Fruit fly (Drosophila melanogaster) whole organism, embryonic: ENCODE data around the gene Reck.

Source experiments
- CG11247 ChIP-seq: fragments of 200-800 bp; sonication (Bioruptor generic); IDR thresholded peaks from 2 replicates; pipeline ENCODE4 v1.3.6; 2022; ENCODE audit warnings: missing biosample characterization, missing genetic modification characterization
- CG11398 ChIP-seq: fragments of 200-800 bp; sonication (Bioruptor generic); optimal IDR thresholded peaks from 2 replicates; lab custom pipeline; 2016; ENCODE audit warnings: missing biosample characterization, missing genetic modification characterization
- CG11723 ChIP-seq: fragments of 200-800 bp; sonication (Bioruptor generic); optimal IDR thresholded peaks from 2 replicates; lab custom pipeline; 2017; ENCODE audit warnings: missing biosample characterization, mild to moderate bottlenecking, missing genetic modification characterization
- CG13624 ChIP-seq: fragments of 200-800 bp; sonication (Bioruptor generic); optimal IDR thresholded peaks from 2 replicates; lab custom pipeline; 2016; ENCODE audit warnings: missing biosample characterization, missing genetic modification characterization
- CG13894 ChIP-seq: fragments of 200-800 bp; sonication (Bioruptor generic); optimal IDR thresholded peaks from 3 replicates; lab custom pipeline; 2018; ENCODE audit warnings: missing biosample characterization, mild to moderate bottlenecking, missing genetic modification characterization, moderate library complexity
- CG14860 ChIP-seq: fragments of 200-800 bp; sonication (Bioruptor generic); IDR thresholded peaks from 3 replicates; pipeline ENCODE4 v1.3.6; 2022; ENCODE audit warnings: missing biosample characterization, missing genetic modification characterization; ENCODE audit not compliant: partially characterized antibody
- CG15514 ChIP-seq: fragments of 200-800 bp; sonication (Bioruptor generic); optimal IDR thresholded peaks from 3 replicates; lab custom pipeline; 2017; ENCODE audit warnings: missing biosample characterization, missing genetic modification characterization, mild to moderate bottlenecking, moderate library complexity, missing genetic modification reagents
- CG15696 ChIP-seq: fragments of 200-800 bp; sonication (Bioruptor generic); optimal IDR thresholded peaks from 2 replicates; lab custom pipeline; 2019; ENCODE audit warnings: missing biosample characterization, mild to moderate bottlenecking, missing genetic modification characterization, moderate library complexity
- CG16863 ChIP-seq: fragments of 200-800 bp; sonication (Bioruptor generic); optimal IDR thresholded peaks from 3 replicates; lab custom pipeline; 2016; ENCODE audit warnings: missing biosample characterization, missing genetic modification characterization
- CG18599 ChIP-seq: fragments of 200-800 bp; sonication (Bioruptor generic); optimal IDR thresholded peaks from 3 replicates; lab custom pipeline; 2017; ENCODE audit warnings: missing biosample characterization, missing genetic modification characterization, mild to moderate bottlenecking, moderate library complexity, missing genetic modification reagents
- CG31365 ChIP-seq: fragments of 200-800 bp; sonication (Bioruptor generic); optimal IDR thresholded peaks from 2 replicates; lab custom pipeline; 2018; ENCODE audit warnings: missing biosample characterization, mild to moderate bottlenecking, missing genetic modification characterization
- CG34376 ChIP-seq: fragments of 200-800 bp; sonication (Bioruptor generic); optimal IDR thresholded peaks from 2 replicates; lab custom pipeline; 2018; ENCODE audit warnings: missing biosample characterization, mild to moderate bottlenecking, missing genetic modification characterization
- CG6272 ChIP-seq: fragments of 200-800 bp; sonication (Bioruptor generic); IDR thresholded peaks from 2 replicates; pipeline ENCODE4 v1.3.6; 2022; ENCODE audit warnings: missing biosample characterization, missing genetic modification characterization
- CG7556 ChIP-seq: fragments of 200-800 bp; sonication (Bioruptor generic); optimal IDR thresholded peaks from 2 replicates; lab custom pipeline; 2017; ENCODE audit warnings: missing biosample characterization, mild to moderate bottlenecking, missing genetic modification characterization
- CG7987 ChIP-seq: fragments of 200-800 bp; sonication (Bioruptor generic); optimal IDR thresholded peaks from 2 replicates; lab custom pipeline; 2018; ENCODE audit warnings: missing biosample characterization, mild to moderate bottlenecking, missing genetic modification characterization, moderate library complexity
- CG9609 ChIP-seq: fragments of 200-800 bp; sonication (Bioruptor generic); optimal IDR thresholded peaks from 3 replicates; lab custom pipeline; 2016; ENCODE audit warnings: missing biosample characterization, missing genetic modification characterization
- Deaf1 ChIP-seq: fragments of 200-800 bp; optimal IDR thresholded peaks from 3 replicates; lab custom pipeline; 2019; ENCODE audit warnings: missing biosample characterization, mild to moderate bottlenecking, missing genetic modification characterization, moderate library complexity
- Dfd ChIP-seq, 2 experiments: fragments of >200 bp; optimal IDR thresholded peaks; 2 replicates each; lab custom pipeline; 2017; ENCODE audit warnings: missing biosample characterization in 2 of 2, missing genetic modification characterization in 2 of 2
- Dp ChIP-seq: fragments of 200-800 bp; sonication (Bioruptor generic); optimal IDR thresholded peaks from 2 replicates; lab custom pipeline; 2018; ENCODE audit warnings: missing biosample characterization, mild to moderate bottlenecking, missing genetic modification characterization, moderate library complexity
- Drgx ChIP-seq: fragments of 200-800 bp; sonication (Bioruptor generic); IDR thresholded peaks from 2 replicates; pipeline ENCODE4 v1.3.6; 2022; ENCODE audit warnings: missing biosample characterization, missing genetic modification characterization
- Fer1 ChIP-seq: fragments of 200-800 bp; sonication (Bioruptor generic); optimal IDR thresholded peaks from 2 replicates; lab custom pipeline; 2017; ENCODE audit warnings: missing biosample characterization, mild to moderate bottlenecking, missing genetic modification characterization
- Hand ChIP-seq: fragments of 200-800 bp; sonication (Bioruptor generic); optimal IDR thresholded peaks from 2 replicates; lab custom pipeline; 2017; ENCODE audit warnings: mild to moderate bottlenecking, missing biosample characterization, missing genetic modification reagents, missing genetic modification characterization
- Hr3 ChIP-seq: fragments of 200-800 bp; sonication (Bioruptor generic); optimal IDR thresholded peaks from 3 replicates; lab custom pipeline; 2016; ENCODE audit warnings: missing biosample characterization, missing genetic modification characterization
- Hr78 ChIP-seq, 2 experiments: fragments of 200-800 bp in 1 of 2; fragments of >200 bp in 1 of 2; sonication (Bioruptor generic) in 1 of 2; optimal IDR thresholded peaks; 2 replicates each; lab custom pipeline; 2017 to 2019; ENCODE audit warnings: missing biosample characterization in 2 of 2, missing genetic modification characterization in 2 of 2, mild to moderate bottlenecking in 1 of 2, moderate library complexity in 1 of 2
- Myb ChIP-seq: fragments of 200-800 bp; sonication (Bioruptor generic); optimal IDR thresholded peaks from 2 replicates; lab custom pipeline; 2016; ENCODE audit warnings: missing biosample characterization, missing genetic modification characterization
- Optix ChIP-seq: fragments of 200-800 bp; sonication (Bioruptor generic); IDR thresholded peaks from 3 replicates; pipeline ENCODE4 v1.3.6; 2022; ENCODE audit warnings: missing biosample characterization, missing genetic modification characterization
- Rx ChIP-seq: fragments of 200-800 bp; sonication (Bioruptor generic); IDR thresholded peaks from 2 replicates; pipeline ENCODE4 v1.3.6; 2022; ENCODE audit warnings: missing biosample characterization, missing genetic modification characterization
- Side ChIP-seq: fragments of 200-800 bp; sonication (Bioruptor generic); optimal IDR thresholded peaks from 2 replicates; lab custom pipeline; 2016; ENCODE audit warnings: missing biosample characterization, missing genetic modification characterization
- Sry-β ChIP-seq: fragments of 200-800 bp; sonication (Bioruptor generic); optimal IDR thresholded peaks from 2 replicates; lab custom pipeline; 2018; ENCODE audit warnings: missing biosample characterization, mild to moderate bottlenecking, missing genetic modification characterization, moderate library complexity
- Tbp ChIP-seq: fragments of >200 bp; optimal IDR thresholded peaks from 2 replicates; lab custom pipeline; 2018; ENCODE audit warnings: missing biosample characterization, missing genetic modification characterization
- cg ChIP-seq: fragments of 200-800 bp; sonication (Bioruptor generic); optimal IDR thresholded peaks from 3 replicates; lab custom pipeline; 2019; ENCODE audit warnings: missing biosample characterization, mild to moderate bottlenecking, missing genetic modification characterization, moderate library complexity
- disco-r ChIP-seq: fragments of 200-800 bp; sonication (Bioruptor generic); optimal IDR thresholded peaks from 2 replicates; lab custom pipeline; 2016; ENCODE audit warnings: missing biosample characterization, missing genetic modification characterization
- exex ChIP-seq: fragments of 200-800 bp; sonication (Bioruptor generic); optimal IDR thresholded peaks from 4 replicates; lab custom pipeline; 2018; ENCODE audit warnings: missing biosample characterization, mild to moderate bottlenecking, missing genetic modification characterization, moderate library complexity
- ftz-f1 ChIP-seq: fragments of 200-800 bp; sonication (Bioruptor generic); optimal IDR thresholded peaks from 2 replicates; lab custom pipeline; 2016; ENCODE audit warnings: missing biosample characterization, missing genetic modification characterization
- fu2 ChIP-seq: fragments of 200-800 bp; sonication (Bioruptor generic); optimal IDR thresholded peaks from 2 replicates; lab custom pipeline; 2016; ENCODE audit warnings: missing biosample characterization, missing genetic modification characterization
- gro ChIP-seq: fragments of 200-800 bp; sonication (Bioruptor generic); optimal IDR thresholded peaks from 2 replicates; lab custom pipeline; 2016; ENCODE audit warnings: missing biosample characterization, missing genetic modification characterization
- gsb ChIP-seq: fragments of 200-800 bp; sonication (Bioruptor generic); IDR thresholded peaks from 2 replicates; pipeline ENCODE4 v1.3.6; 2022; ENCODE audit warnings: missing biosample characterization, missing genetic modification characterization
- hth ChIP-seq: fragments of >200 bp; optimal IDR thresholded peaks from 2 replicates; lab custom pipeline; 2017; ENCODE audit warnings: inconsistent platforms
- jing ChIP-seq: fragments of 200-800 bp; sonication (Bioruptor generic); optimal IDR thresholded peaks from 2 replicates; lab custom pipeline; 2018; ENCODE audit warnings: missing biosample characterization, mild to moderate bottlenecking, missing genetic modification characterization
- kni ChIP-seq: fragments of 200-800 bp; sonication (Bioruptor generic); optimal IDR thresholded peaks from 3 replicates; lab custom pipeline; 2017; ENCODE audit warnings: mild to moderate bottlenecking, missing biosample characterization, missing genetic modification reagents, missing genetic modification characterization
- maf-S ChIP-seq: fragments of 200-800 bp; sonication (Bioruptor generic); optimal IDR thresholded peaks from 2 replicates; lab custom pipeline; 2016; ENCODE audit warnings: missing biosample characterization, missing genetic modification characterization
- pan ChIP-seq, 4 experiments: fragments of >200 bp in 3 of 4; fragments of 200-800 bp in 1 of 4; sonication (Bioruptor generic) in 1 of 4; optimal IDR thresholded peaks in 3 of 4; IDR thresholded peaks in 1 of 4; 2 replicates each; pipeline versions ENCODE4 v1.3.6 to Lab custom; 2017 to 2022; ENCODE audit warnings: missing biosample characterization in 2 of 4, missing genetic modification characterization in 2 of 4, mixed read lengths in 1 of 4
- pros ChIP-seq: fragments of 200-800 bp; sonication (Bioruptor generic); optimal IDR thresholded peaks from 3 replicates; lab custom pipeline; 2019; ENCODE audit warnings: missing biosample characterization, mild to moderate bottlenecking, missing genetic modification characterization, moderate library complexity
- rib ChIP-seq: fragments of 200-800 bp; sonication (Bioruptor generic); IDR thresholded peaks from 2 replicates; pipeline ENCODE4 v1.3.6; 2022; ENCODE audit warnings: missing biosample characterization, missing genetic modification characterization
- scrt ChIP-seq: fragments of 200-800 bp; sonication (Bioruptor generic); optimal IDR thresholded peaks from 2 replicates; lab custom pipeline; 2018; ENCODE audit warnings: missing biosample characterization, mild to moderate bottlenecking, missing genetic modification characterization, moderate library complexity
- sd ChIP-seq: fragments of 200-800 bp; sonication (Bioruptor generic); optimal IDR thresholded peaks from 3 replicates; lab custom pipeline; 2018; ENCODE audit warnings: missing biosample characterization, mild to moderate bottlenecking, missing genetic modification characterization, moderate library complexity
- tna ChIP-seq: fragments of 200-800 bp; sonication (Bioruptor generic); IDR thresholded peaks from 2 replicates; pipeline ENCODE4 v1.3.6; 2022; ENCODE audit warnings: missing biosample characterization, missing genetic modification characterization; ENCODE audit not compliant: partially characterized antibody
- twi ChIP-seq: fragments of 200-800 bp; optimal IDR thresholded peaks from 2 replicates; lab custom pipeline; 2019; ENCODE audit warnings: missing biosample characterization, mild to moderate bottlenecking, missing genetic modification characterization, moderate library complexity
- wek ChIP-seq: fragments of 200-800 bp; sonication (Bioruptor generic); optimal IDR thresholded peaks from 3 replicates; lab custom pipeline; 2018; ENCODE audit warnings: missing biosample characterization, mild to moderate bottlenecking, missing genetic modification characterization, moderate library complexity
- zf30C ChIP-seq: fragments of 200-800 bp; sonication (Bioruptor generic); optimal IDR thresholded peaks from 3 replicates; lab custom pipeline; 2018; ENCODE audit warnings: missing biosample characterization, mild to moderate bottlenecking, missing genetic modification characterization

The Reck gene

DNA sequence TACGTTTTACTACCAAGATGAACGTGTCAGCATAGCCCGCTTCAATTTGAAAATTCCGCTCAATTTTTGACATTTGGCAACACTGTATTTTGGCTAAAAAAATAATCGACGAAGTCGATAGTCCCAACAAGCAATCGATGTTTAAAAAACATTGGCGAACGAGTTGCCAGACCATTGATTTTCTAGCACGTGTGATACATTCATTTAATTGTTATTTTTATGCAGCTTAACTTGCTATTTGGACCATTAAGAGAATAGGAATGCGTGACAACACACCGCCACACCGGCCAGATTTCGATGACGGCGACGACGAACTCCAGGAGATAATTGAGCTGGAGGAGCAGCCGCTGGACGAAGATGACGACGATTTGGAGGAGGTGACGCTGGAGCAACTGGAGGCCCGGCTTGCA is 31.2 kb downstream of the Reck start, which contains the start of gene CG5114 (continued):
- no peak for TF ChIP-seq CG18599 (GFP tag; lab: Kevin White, UChicago)
- peak; percentile 9 for TF ChIP-seq Side
- TF ChIP-seq CG15514: peak; percentile 67
- TF ChIP-seq CG9609 (GFP tag; lab: Kevin White, UChicago): peak; percentile 41
- no peak for TF ChIP-seq Hand (GFP tag; lab: Kevin White, UChicago)
- TF ChIP-seq Rx (GFP tag; lab: Robert Waterston, UW): no peak
- TF ChIP-seq disco-r (GFP tag; lab: Kevin White, UChicago): no peak
- no peak for TF ChIP-seq pan (optimal IDR thresholded peaks at IDR 0.05; lab: Kevin White, UChicago)
- peak in 1 of 2 experiments; percentile 53 for TF ChIP-seq pan (GFP tag; optimal IDR thresholded peaks at IDR 0.05 in 1 of 2, IDR thresholded peaks at IDR 0.05 in 1 of 2)
- no peak for TF ChIP-seq cg (GFP tag; lab: Kevin White, UChicago)
- peak; percentile 67 for TF ChIP-seq Myb (GFP tag; lab: Kevin White, UChicago)
- no peak for TF ChIP-seq kni (GFP tag; lab: Kevin White, UChicago)
- TF ChIP-seq CG7556 (GFP tag; lab: Kevin White, UChicago): peak; percentile 6
- TF ChIP-seq Drgx (GFP tag; lab: Robert Waterston, UW): no peak
- TF ChIP-seq maf-S (GFP tag; lab: Kevin White, UChicago): peak; percentile 25
- TF ChIP-seq gro: peak; percentile 66
- TF ChIP-seq Fer1 (GFP tag; lab: Kevin White, UChicago): peak; percentile 62
- peak; percentile 59 for TF ChIP-seq twi (tag; lab: Kevin White, UChicago)
- TF ChIP-seq Dfd (GFP tag; optimal IDR thresholded peaks at IDR 0.05; lab: Kevin White, UChicago): no peak
- TF ChIP-seq Tbp: no peak
- peak; percentile 69 for TF ChIP-seq CG7987
- no peak for TF ChIP-seq Hr3 (GFP tag; lab: Kevin White, UChicago)
- no peak for TF ChIP-seq wek (GFP tag; lab: Kevin White, UChicago)
- TF ChIP-seq CG13624 (GFP tag; lab: Kevin White, UChicago): peak; percentile 74
- no peak for TF ChIP-seq CG15696 (tag; lab: Kevin White, UChicago)
- peak; percentile 42 for TF ChIP-seq CG11247 (GFP tag; lab: Robert Waterston, UW)
- peak; percentile 39 for TF ChIP-seq sd (tag; lab: Kevin White, UChicago)
- peak; percentile 40 for TF ChIP-seq CG11398 (GFP tag; lab: Kevin White, UChicago)
- no peak for TF ChIP-seq CG11723 (GFP tag; lab: Kevin White, UChicago)
- TF ChIP-seq CG14860 (GFP tag; lab: Robert Waterston, UW): peak; percentile 67; the same call in 2 of the 3 replicates
- peak; percentile 65 for TF ChIP-seq CG13894 (tag; lab: Kevin White, UChicago)
- TF ChIP-seq Sry-β (GFP tag; lab: Kevin White, UChicago): no peak
- peak; percentile 46 for TF ChIP-seq ftz-f1 (GFP tag; lab: Kevin White, UChicago)
- no peak for TF ChIP-seq Hr78 (GFP tag; optimal IDR thresholded peaks at IDR 0.05; lab: Kevin White, UChicago)
- TF ChIP-seq Dp (GFP tag; lab: Kevin White, UChicago): peak; percentile 99
- TF ChIP-seq CG34376 (GFP tag; lab: Kevin White, UChicago): peak; percentile 19
- TF ChIP-seq rib: no peak
- TF ChIP-seq zf30C (GFP tag; lab: Kevin White, UChicago): peak; percentile 24
- peak; percentile 41 for TF ChIP-seq exex (tag; lab: Kevin White, UChicago)
- no peak for TF ChIP-seq Deaf1 (tag; lab: Kevin White, UChicago)
- TF ChIP-seq CG31365 (tag; lab: Kevin White, UChicago): no peak
- no peak for TF ChIP-seq CG6272
- TF ChIP-seq CG16863: peak; percentile 13
- no peak for TF ChIP-seq scrt
- TF ChIP-seq fu2 (GFP tag; lab: Kevin White, UChicago): peak; percentile 24
- TF ChIP-seq Optix (GFP tag; lab: Robert Waterston, UW): no peak
- TF ChIP-seq gsb (GFP tag; lab: Robert Waterston, UW): no peak
- no peak for TF ChIP-seq hth (lab: Kevin White, UChicago)
- TF ChIP-seq pros (GFP tag; lab: Kevin White, UChicago): no peak
- TF ChIP-seq tna (GFP tag; lab: Robert Waterston, UW): peak; percentile 85
- no peak for TF ChIP-seq jing (GFP tag; lab: Kevin White, UChicago)
